Fruit fly (Drosophila melanogaster) whole organism: ENCODE data around the gene CG12985.
"Not testable (repeated sequence)": the region's sequence is repeated elsewhere in the genome, so short reads cannot be mapped to it uniquely, and the experiment has no call there.

Experiments
- CG8478 ChIP-seq: fragments of >200 bp; optimal IDR thresholded peaks from 2 replicates; lab custom pipeline; 2018; ENCODE audit warnings: inconsistent platforms
- Dll ChIP-seq: fragments of >200 bp; optimal IDR thresholded peaks from 2 replicates; lab custom pipeline; 2017
- EcR ChIP-seq, 2 experiments: fragments of >200 bp; optimal IDR thresholded peaks; 2 replicates each; lab custom pipeline; 2017; ENCODE audit warnings: missing biosample characterization in 2 of 2, missing genetic modification characterization in 2 of 2, missing genetic modification reagents in 2 of 2
- pan ChIP-seq: fragments of >200 bp; optimal IDR thresholded peaks from 2 replicates; lab custom pipeline; 2017
- psq ChIP-seq: fragments of >200 bp; optimal IDR thresholded peaks from 2 replicates; lab custom pipeline; 2017
- usp ChIP-seq: fragments of >200 bp; optimal IDR thresholded peaks from 2 replicates; lab custom pipeline; 2017; ENCODE audit warnings: missing biosample characterization, missing genetic modification characterization, mixed read lengths

CG12985 gene

dm6 chrX:17899402-17899801 lies 15.9 kb downstream of the CG12985 start, which contains the start of gene Gss2:
Gene Gss2 (plus strand): TSS chrX:17899702.
- not testable (repeated sequence) for TF ChIP-seq usp; Dll (lab: Kevin White, UChicago); CG8478 (lab: Kevin White, UChicago)

dm6 chrX:17907184-17908006 lies 23.9 kb downstream of the CG12985 start, which contains the start of the genes CG7772 and Vps4:
Gene CG7772 (minus strand): TSS chrX:17907261.
Gene Vps4 (plus strand): TSS chrX:17907692.
- TF ChIP-seq psq (no peak), Dll (lab: Kevin White, UChicago) (no peak), EcR (GFP tag; optimal IDR thresholded peaks at IDR 0.05; lab: Kevin White, UChicago) (no peak), CG8478 (lab: Kevin White, UChicago) (no peak), pan (no peak), usp (no peak)

- no peak for TF ChIP-seq pan
- TF ChIP-seq Dll (lab: Kevin White, UChicago), result peak; percentile 3
These were observed 27.1 kb downstream of the CG12985 start for dm6 chrX:17910606-17910940.

dm6 chrX:17910941-17911703 lies 27.6 kb downstream of the CG12985 start, which contains the start of gene CG6847:
Gene CG6847 (plus strand): TSS chrX:17911462.
- TF ChIP-seq psq (no peak), Dll (lab: Kevin White, UChicago) (no peak), usp (no peak), CG8478 (lab: Kevin White, UChicago) (no peak), EcR (GFP tag; optimal IDR thresholded peaks at IDR 0.05; lab: Kevin White, UChicago) (no peak), pan (no peak)

- TF ChIP-seq Dll (lab: Kevin White, UChicago) (no peak), pan (no peak), EcR (GFP tag; optimal IDR thresholded peaks at IDR 0.05; lab: Kevin White, UChicago) (no peak), usp (no peak), CG8478 (lab: Kevin White, UChicago) (no peak), psq (no peak)
These were observed 29.0 kb downstream of the CG12985 start for dm6 chrX:17912514-17912913.

- TF ChIP-seq usp (no peak), CG8478 (lab: Kevin White, UChicago) (no peak), EcR (GFP tag; optimal IDR thresholded peaks at IDR 0.05; lab: Kevin White, UChicago) (no peak), psq (no peak), Dll (lab: Kevin White, UChicago) (no peak), pan (no peak)
These were observed 31.0 kb downstream of the CG12985 start for dm6 chrX:17914508-17914907.

dm6 chrX:17915929-17916328 lies 32.4 kb downstream of the CG12985 start:
- TF ChIP-seq pan (no peak), usp (no peak), CG8478 (lab: Kevin White, UChicago) (no peak), psq (no peak), EcR (GFP tag; optimal IDR thresholded peaks at IDR 0.05; lab: Kevin White, UChicago) (no peak), Dll (lab: Kevin White, UChicago) (no peak)

dm6 chrX:17917564-17918233 lies 34.2 kb downstream of the CG12985 start:
- TF ChIP-seq Dll (lab: Kevin White, UChicago), result no peak
- TF ChIP-seq psq, result no peak
- no peak for TF ChIP-seq usp
- TF ChIP-seq CG8478 (lab: Kevin White, UChicago), result no peak
- TF ChIP-seq EcR (GFP tag; optimal IDR thresholded peaks at IDR 0.05; lab: Kevin White, UChicago), result peak in 1 of 2 experiments; percentile 62
- TF ChIP-seq pan, result no peak

- TF ChIP-seq EcR (GFP tag; optimal IDR thresholded peaks at IDR 0.05; lab: Kevin White, UChicago) (no peak), usp (no peak)
These were observed 40.5 kb downstream of the CG12985 start for dm6 chrX:17924034-17924433.
